Fruit fly (Drosophila melanogaster) whole organism, embryonic: ENCODE measurements around the gene BTBD9.

Experiments used
- Aef1 ChIP-seq: fragments of 200-800 bp; sonication (Bioruptor generic); IDR thresholded peaks from 3 replicates; pipeline ENCODE4 v1.3.6; 2022; ENCODE audit warnings: missing biosample characterization, missing genetic modification characterization
- BtbVII ChIP-seq: fragments of 200-800 bp; sonication (Bioruptor generic); optimal IDR thresholded peaks from 3 replicates; lab custom pipeline; 2017; ENCODE audit warnings: missing biosample characterization, mild to moderate bottlenecking, missing genetic modification characterization
- CG10209 ChIP-seq: fragments of 200-800 bp; sonication (Bioruptor generic); optimal IDR thresholded peaks from 3 replicates; lab custom pipeline; 2017; ENCODE audit warnings: missing biosample characterization, mild to moderate bottlenecking, missing genetic modification characterization, missing genetic modification reagents
- CG10959 ChIP-seq: fragments of 200-800 bp; sonication (Bioruptor generic); IDR thresholded peaks from 2 replicates; pipeline ENCODE4 v1.3.6; 2022; ENCODE audit warnings: missing biosample characterization, missing genetic modification characterization
- CG15696 ChIP-seq: fragments of 200-800 bp; sonication (Bioruptor generic); optimal IDR thresholded peaks from 2 replicates; lab custom pipeline; 2019; ENCODE audit warnings: missing biosample characterization, mild to moderate bottlenecking, missing genetic modification characterization, moderate library complexity
- CG1603 ChIP-seq: fragments of 200-800 bp; sonication (Bioruptor generic); optimal IDR thresholded peaks from 2 replicates; lab custom pipeline; 2019; ENCODE audit warnings: missing biosample characterization, mild to moderate bottlenecking, missing genetic modification characterization, moderate library complexity
- CG16813 ChIP-seq: fragments of 200-800 bp; sonication (Bioruptor generic); IDR thresholded peaks from 3 replicates; pipeline ENCODE4 v1.3.6; 2022; ENCODE audit warnings: missing biosample characterization, missing genetic modification characterization; ENCODE audit not compliant: partially characterized antibody
- CG17385 ChIP-seq: fragments of 200-800 bp; sonication (Bioruptor generic); optimal IDR thresholded peaks from 3 replicates; lab custom pipeline; 2018; ENCODE audit warnings: missing biosample characterization, mild to moderate bottlenecking, missing genetic modification characterization
- CG17612 ChIP-seq: fragments of 200-800 bp; sonication (Bioruptor generic); IDR thresholded peaks from 2 replicates; pipeline ENCODE4 v1.3.6; 2022; ENCODE audit warnings: missing biosample characterization, missing genetic modification characterization
- CG1832 ChIP-seq: fragments of 200-800 bp; sonication (Bioruptor generic); optimal IDR thresholded peaks from 2 replicates; lab custom pipeline; 2017; ENCODE audit warnings: missing biosample characterization, mild to moderate bottlenecking, missing genetic modification characterization, inconsistent platforms
- CG2129 ChIP-seq: fragments of 200-800 bp; sonication (Bioruptor generic); IDR thresholded peaks from 2 replicates; pipeline ENCODE4 v1.3.6; 2022; ENCODE audit warnings: missing biosample characterization, missing genetic modification characterization; ENCODE audit not compliant: partially characterized antibody
- CG3065 ChIP-seq: fragments of 200-800 bp; sonication (Bioruptor generic); optimal IDR thresholded peaks from 2 replicates; lab custom pipeline; 2016; ENCODE audit warnings: missing biosample characterization, missing genetic modification characterization
- CG31441 ChIP-seq: fragments of 200-800 bp; sonication (Bioruptor generic); IDR thresholded peaks from 2 replicates; pipeline ENCODE4 v1.3.6; 2022; ENCODE audit warnings: missing biosample characterization, missing genetic modification characterization
- CG33213 ChIP-seq: fragments of 200-800 bp; sonication (Bioruptor generic); optimal IDR thresholded peaks from 3 replicates; lab custom pipeline; 2016; ENCODE audit warnings: missing biosample characterization, missing genetic modification characterization
- CG3726 ChIP-seq: fragments of 200-800 bp; sonication (Bioruptor generic); IDR thresholded peaks from 3 replicates; pipeline ENCODE4, ENCODE4 v1.3.6; 2022; ENCODE audit warnings: missing biosample characterization, missing genetic modification characterization
- CG3995 ChIP-seq: fragments of 200-800 bp; sonication (Bioruptor generic); optimal IDR thresholded peaks from 3 replicates; lab custom pipeline; 2016; ENCODE audit warnings: missing biosample characterization, missing genetic modification characterization
- CG4820 ChIP-seq: fragments of 200-800 bp; sonication (Bioruptor generic); optimal IDR thresholded peaks from 3 replicates; lab custom pipeline; 2016; ENCODE audit warnings: missing biosample characterization, missing genetic modification characterization
- CG5953 ChIP-seq: fragments of 200-800 bp; sonication (Bioruptor generic); IDR thresholded peaks from 2 replicates; pipeline ENCODE4 v1.3.6; 2022; ENCODE audit warnings: missing biosample characterization, missing genetic modification characterization
- CG6654 ChIP-seq: fragments of 200-800 bp; sonication (Bioruptor generic); optimal IDR thresholded peaks from 2 replicates; lab custom pipeline; 2017; ENCODE audit warnings: missing biosample characterization, mild to moderate bottlenecking, missing genetic modification characterization
- Eip74EF ChIP-seq, 2 experiments: fragments of 200-800 bp in 1 of 2; fragments of >200 bp in 1 of 2; sonication (Bioruptor generic) in 1 of 2; optimal IDR thresholded peaks; 2 replicates each; lab custom pipeline; 2017 to 2019; ENCODE audit warnings: missing biosample characterization in 2 of 2, missing genetic modification characterization in 2 of 2, mild to moderate bottlenecking in 1 of 2, moderate library complexity in 1 of 2
- GATAe ChIP-seq: fragments of 200-800 bp; sonication (Bioruptor generic); conservative IDR thresholded peaks from 2 replicates; pipeline ENCODE4 v1.3.6; 2022; ENCODE audit warnings: missing biosample characterization, missing genetic modification characterization
- MBD-R2 ChIP-seq: fragments of 200-800 bp; sonication (Bioruptor generic); IDR thresholded peaks from 2 replicates; pipeline ENCODE4 v1.3.6; 2022; ENCODE audit warnings: missing biosample characterization, missing genetic modification characterization
- MTF-1 ChIP-seq: fragments of 200-800 bp; sonication (Bioruptor generic); optimal IDR thresholded peaks from 2 replicates; lab custom pipeline; 2018; ENCODE audit warnings: missing biosample characterization, mild to moderate bottlenecking, missing genetic modification characterization, borderline replicate concordance
- NK7.1 ChIP-seq: fragments of 200-800 bp; sonication (Bioruptor generic); optimal IDR thresholded peaks from 3 replicates; lab custom pipeline; 2016; ENCODE audit warnings: missing biosample characterization, missing genetic modification characterization
- Neu2 ChIP-seq: fragments of 200-800 bp; sonication (Bioruptor generic); optimal IDR thresholded peaks from 3 replicates; lab custom pipeline; 2016; ENCODE audit warnings: missing biosample characterization, missing genetic modification characterization, borderline replicate concordance
- Sry-δ ChIP-seq: fragments of 200-800 bp; sonication (Bioruptor generic); optimal IDR thresholded peaks from 2 replicates; lab custom pipeline; 2016; ENCODE audit warnings: missing biosample characterization, missing genetic modification characterization
- Ssrp ChIP-seq: fragments of 200-800 bp; sonication (Bioruptor generic); optimal IDR thresholded peaks from 2 replicates; lab custom pipeline; 2018; ENCODE audit warnings: missing biosample characterization, mild to moderate bottlenecking, missing genetic modification characterization, moderate library complexity
- TFAM ChIP-seq: fragments of 200-800 bp; sonication (Bioruptor generic); optimal IDR thresholded peaks from 2 replicates; lab custom pipeline; 2017; ENCODE audit warnings: missing biosample characterization, missing genetic modification characterization, inconsistent platforms
- Usf ChIP-seq: fragments of 200-800 bp; sonication (Bioruptor generic); optimal IDR thresholded peaks from 2 replicates; lab custom pipeline; 2017; ENCODE audit warnings: missing genotype, missing biosample characterization, missing genetic modification characterization
- Vsx1 ChIP-seq: fragments of 200-800 bp; sonication (Bioruptor generic); optimal IDR thresholded peaks from 2 replicates; lab custom pipeline; 2017; ENCODE audit warnings: missing biosample characterization, mild to moderate bottlenecking, missing genetic modification characterization, missing genetic modification reagents
- amos ChIP-seq: fragments of 200-800 bp; sonication (Bioruptor generic); IDR thresholded peaks from 2 replicates; pipeline ENCODE4 v1.3.6; 2022; ENCODE audit warnings: missing biosample characterization, missing genetic modification characterization; ENCODE audit not compliant: partially characterized antibody
- bcd ChIP-seq: fragments of 200-800 bp; sonication (Bioruptor generic); optimal IDR thresholded peaks from 2 replicates; lab custom pipeline; 2017; ENCODE audit warnings: missing biosample characterization, mild to moderate bottlenecking, missing genetic modification characterization
- crol ChIP-seq: fragments of 200-800 bp; sonication (Bioruptor generic); IDR thresholded peaks from 2 replicates; pipeline ENCODE4 v1.3.6; 2022; ENCODE audit warnings: missing biosample characterization, missing genetic modification characterization
- crp ChIP-seq, 2 experiments: fragments of 200-800 bp; sonication (Bioruptor generic); optimal IDR thresholded peaks; 2 replicates in 1 of 2; 3 replicates in 1 of 2; lab custom pipeline; 2017; ENCODE audit warnings: missing biosample characterization in 2 of 2, missing genetic modification characterization in 2 of 2, mild to moderate bottlenecking in 1 of 2, moderate library complexity in 1 of 2
- cwo ChIP-seq: fragments of 200-800 bp; sonication (Bioruptor generic); optimal IDR thresholded peaks from 3 replicates; lab custom pipeline; 2017; ENCODE audit warnings: missing biosample characterization, missing genetic modification characterization, mild to moderate bottlenecking, moderate library complexity, missing genetic modification reagents
- dan ChIP-seq: fragments of 200-800 bp; sonication (Bioruptor generic); IDR thresholded peaks from 2 replicates; pipeline ENCODE4 v1.3.6; 2022; ENCODE audit warnings: missing biosample characterization, missing genetic modification characterization
- dati ChIP-seq: fragments of 200-800 bp; sonication (Bioruptor generic); IDR thresholded peaks from 2 replicates; pipeline ENCODE4 v1.3.6; 2022; ENCODE audit warnings: missing biosample characterization, missing genetic modification characterization
- fd64A ChIP-seq: fragments of 200-800 bp; sonication (Bioruptor generic); optimal IDR thresholded peaks from 3 replicates; lab custom pipeline; 2018; ENCODE audit warnings: missing biosample characterization, mild to moderate bottlenecking, missing genetic modification characterization
- gfzf ChIP-seq: fragments of 200-800 bp; sonication (Bioruptor generic); optimal IDR thresholded peaks from 2 replicates; lab custom pipeline; 2016; ENCODE audit warnings: missing biosample characterization, mild to moderate bottlenecking, missing genetic modification characterization, moderate library complexity
- hkb ChIP-seq, 2 experiments: fragments of 200-800 bp in 1 of 2; fragments of >200 bp in 1 of 2; sonication (Bioruptor generic) in 1 of 2; IDR thresholded peaks in 1 of 2; optimal IDR thresholded peaks in 1 of 2; 2 replicates each; pipeline versions ENCODE4 v1.3.6 to Lab custom; 2017 to 2022; ENCODE audit warnings: missing biosample characterization in 1 of 2, missing genetic modification characterization in 1 of 2
- knrl ChIP-seq: fragments of 200-800 bp; sonication (Bioruptor generic); IDR thresholded peaks from 3 replicates; pipeline ENCODE4 v1.3.6; 2022; ENCODE audit warnings: missing biosample characterization, missing genetic modification characterization; ENCODE audit not compliant: partially characterized antibody
- phol ChIP-seq: fragments of 200-800 bp; sonication (Bioruptor generic); optimal IDR thresholded peaks from 3 replicates; lab custom pipeline; 2018; ENCODE audit warnings: missing biosample characterization, mild to moderate bottlenecking, missing genetic modification characterization, moderate library complexity
- pum ChIP-seq: fragments of 200-800 bp; sonication (Bioruptor generic); optimal IDR thresholded peaks from 2 replicates; lab custom pipeline; 2016; ENCODE audit warnings: missing biosample characterization, missing genetic modification characterization
- ro ChIP-seq: fragments of 200-800 bp; sonication (Bioruptor generic); IDR thresholded peaks from 2 replicates; pipeline ENCODE4 v1.3.6; 2022; ENCODE audit warnings: missing biosample characterization, missing genetic modification characterization
- sens ChIP-seq: fragments of 200-800 bp; sonication (Bioruptor generic); peaks from one replicate; lab custom pipeline; 2016; ENCODE audit warnings: missing biosample characterization, missing genetic modification characterization
- stwl ChIP-seq: fragments of 200-800 bp; sonication (Bioruptor generic); optimal IDR thresholded peaks from 3 replicates; lab custom pipeline; 2018; ENCODE audit warnings: missing biosample characterization, mild to moderate bottlenecking, missing genetic modification characterization, moderate library complexity
- unc-4 ChIP-seq: fragments of 200-800 bp; sonication (Bioruptor generic); IDR thresholded peaks from 2 replicates; pipeline ENCODE4 v1.3.6; 2022; ENCODE audit warnings: missing biosample characterization, missing genetic modification characterization; ENCODE audit not compliant: partially characterized antibody
- zf30C ChIP-seq: fragments of 200-800 bp; sonication (Bioruptor generic); optimal IDR thresholded peaks from 3 replicates; lab custom pipeline; 2018; ENCODE audit warnings: missing biosample characterization, mild to moderate bottlenecking, missing genetic modification characterization

BTBD9 gene

dm6 chrX:10786443-10787097 is 18.2 kb downstream of the BTBD9 start, which contains the start of the genes Ant2 and sesB:
TSS of gene Ant2 (minus strand) at chrX:10786907.
TSS of gene sesB (minus strand) at chrX:10786958.
- TF ChIP-seq unc-4 (GFP tag; lab: Robert Waterston, UW) = peak; percentile 75
- TF ChIP-seq MTF-1 (GFP tag; lab: Kevin White, UChicago) = no peak
- peak; percentile 78 for TF ChIP-seq sens (GFP tag; lab: Kevin White, UChicago)
- no peak for TF ChIP-seq BtbVII (GFP tag; lab: Kevin White, UChicago)
- TF ChIP-seq CG1603 = peak; percentile 40
- no peak for TF ChIP-seq cwo (GFP tag; lab: Kevin White, UChicago)
- TF ChIP-seq zf30C (GFP tag; lab: Kevin White, UChicago) = no peak
- no peak for TF ChIP-seq fd64A
- no peak for TF ChIP-seq dan (GFP tag; lab: Robert Waterston, UW)
- TF ChIP-seq Neu2 (GFP tag; lab: Kevin White, UChicago) = no peak
- no peak for TF ChIP-seq NK7.1
- peak; percentile 53 for TF ChIP-seq CG2129 (GFP tag; lab: Robert Waterston, UW)
- TF ChIP-seq GATAe = no peak
- no peak for TF ChIP-seq bcd (GFP tag; lab: Kevin White, UChicago)
- no peak for TF ChIP-seq CG6654
- no peak; the same call in 1 of the 2 replicates for TF ChIP-seq MBD-R2 (GFP tag; lab: Robert Waterston, UW)
- peak; percentile 76 for TF ChIP-seq knrl
- no peak for TF ChIP-seq CG5953 (GFP tag; lab: Robert Waterston, UW)
- peak; percentile 76 for TF ChIP-seq CG16813
- TF ChIP-seq CG3995 (GFP tag; lab: Kevin White, UChicago) = peak; percentile 93
- no peak for TF ChIP-seq CG4820 (GFP tag; lab: Kevin White, UChicago)
- no peak for TF ChIP-seq CG10959
- TF ChIP-seq TFAM = no peak
- TF ChIP-seq Usf (GFP tag; lab: Kevin White, UChicago) = no peak
- peak; percentile 67 for TF ChIP-seq gfzf (GFP tag; lab: Kevin White, UChicago)
- TF ChIP-seq CG1832 (GFP tag; lab: Kevin White, UChicago) = no peak
- TF ChIP-seq CG15696 (tag; lab: Kevin White, UChicago) = no peak
- no peak; the same call in 1 of the 2 replicates for TF ChIP-seq amos (GFP tag; lab: Robert Waterston, UW)
- peak; percentile 53 for TF ChIP-seq stwl
- TF ChIP-seq hkb (optimal IDR thresholded peaks at IDR 0.05; lab: Kevin White, UChicago) = no peak
- TF ChIP-seq hkb (GFP tag; IDR thresholded peaks at IDR 0.05; lab: Robert Waterston, UW) = no peak
- TF ChIP-seq crol (GFP tag; lab: Robert Waterston, UW) = no peak
- TF ChIP-seq Vsx1 (GFP tag; lab: Kevin White, UChicago) = no peak
- no peak for TF ChIP-seq pum (GFP tag; lab: Kevin White, UChicago)
- no peak for TF ChIP-seq CG3065 (GFP tag; lab: Kevin White, UChicago)
- TF ChIP-seq CG17385 (GFP tag; lab: Kevin White, UChicago) = no peak
- TF ChIP-seq CG17612 (GFP tag; lab: Robert Waterston, UW) = no peak
- TF ChIP-seq CG33213 (GFP tag; lab: Kevin White, UChicago) = peak; percentile 34
- TF ChIP-seq Aef1 (GFP tag; lab: Robert Waterston, UW) = no peak
- peak; percentile 26 for TF ChIP-seq phol
- TF ChIP-seq Eip74EF (GFP tag; optimal IDR thresholded peaks at IDR 0.05; lab: Kevin White, UChicago) = no peak
- TF ChIP-seq dati (GFP tag; lab: Robert Waterston, UW) = no peak
- TF ChIP-seq CG31441 (GFP tag; lab: Robert Waterston, UW) = no peak
- TF ChIP-seq Sry-δ (GFP tag; lab: Kevin White, UChicago) = peak; percentile 80
- no peak for TF ChIP-seq ro (GFP tag; lab: Robert Waterston, UW)
- no peak for TF ChIP-seq crp (GFP tag; optimal IDR thresholded peaks at IDR 0.05; lab: Kevin White, UChicago)
- no peak for TF ChIP-seq CG10209 (GFP tag; lab: Kevin White, UChicago)
- TF ChIP-seq Ssrp = no peak
- TF ChIP-seq CG3726 = no peak
